Worm (Caenorhabditis elegans): ENCODE measurements around the gene pigm-1.

The pigm-1 gene

DNA sequence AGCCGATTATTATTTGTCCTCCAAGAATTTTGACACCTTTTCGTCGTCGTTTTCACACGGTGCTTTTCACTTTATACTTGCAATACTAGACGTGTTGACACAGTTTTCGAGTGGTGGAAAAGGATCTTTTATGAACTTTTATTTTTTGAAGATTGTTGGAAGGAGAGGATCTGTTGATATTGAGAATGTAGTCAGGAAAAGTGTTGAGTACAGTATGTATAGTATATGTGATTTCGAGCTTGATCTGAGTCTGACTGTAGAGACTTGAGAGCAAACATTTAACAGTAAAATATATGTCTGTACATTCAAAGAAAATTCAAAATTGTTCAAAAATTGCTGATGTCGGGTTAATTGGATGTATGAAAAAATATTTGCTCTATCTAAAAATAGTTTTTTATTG is 12.1 kb upstream of the pigm-1 start:
- TF ChIP-seq T26A8.4 (GFP tag; IDR thresholded peaks at IDR 0.05) (peak; percentile 64; the same call in 1 of the 2 replicates), lin-39 (tag; optimal IDR thresholded peaks at IDR 0.05) (no peak)

DNA sequence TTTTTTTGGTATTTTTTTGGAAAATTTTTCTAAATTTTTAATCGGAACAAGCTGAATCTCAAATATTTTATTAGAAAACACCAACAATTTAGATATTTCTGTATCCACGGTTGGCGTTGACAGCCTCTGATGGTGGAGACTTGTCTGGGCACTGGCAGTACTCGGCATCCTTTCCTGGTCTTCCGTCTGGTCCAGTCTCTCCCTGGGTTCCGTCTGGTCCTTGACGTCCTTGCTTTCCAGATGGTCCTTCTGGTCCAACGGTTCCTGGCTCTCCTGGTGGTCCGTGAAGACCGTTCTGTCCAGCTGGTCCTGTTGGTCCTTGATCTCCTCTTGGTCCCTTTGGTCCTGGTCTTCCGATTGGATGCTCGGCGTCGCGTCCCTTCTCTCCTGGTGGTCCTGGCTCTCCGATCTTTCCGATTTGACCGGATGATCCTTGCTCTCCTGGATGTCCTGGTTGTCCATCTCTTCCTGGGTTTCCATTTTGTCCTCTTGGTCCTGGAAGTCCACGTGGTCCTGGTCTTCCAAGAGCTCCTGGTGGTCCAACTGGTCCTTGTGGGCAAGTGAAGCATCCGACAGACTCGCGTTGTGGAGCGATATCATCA is 11.5 kb upstream of the pigm-1 start:
- TF ChIP-seq spr-1 (tag; optimal IDR thresholded peaks at IDR 0.05) (no peak), zip-2 (tag; optimal IDR thresholded peaks at IDR 0.05) (no peak), fkh-10 (GFP tag; optimal IDR thresholded peaks at IDR 0.05) (no peak), zfp-2 (tag; optimal IDR thresholded peaks at IDR 0.05) (no peak), T20F7.1 (GFP tag; optimal IDR thresholded peaks at IDR 0.05) (no peak), F49E8.2 (tag; optimal IDR thresholded peaks at IDR 0.05; ENCODE audit: borderline replicate concordance) (no peak), pqm-1 (tag; optimal IDR thresholded peaks at IDR 0.05) (no peak), spr-3 (GFP tag; optimal IDR thresholded peaks at IDR 0.05) (peak; percentile 3), set-16 (GFP tag; IDR thresholded peaks at IDR 0.05) (peak; percentile 85), dmd-9 (GFP tag; IDR thresholded peaks at IDR 0.05) (no peak), cey-2 (tag; optimal IDR thresholded peaks at IDR 0.05; ENCODE audit: borderline replicate concordance, insufficient read depth) (no peak), zag-1 (tag; optimal IDR thresholded peaks at IDR 0.05) (no peak), fos-1 (tag; optimal IDR thresholded peaks at IDR 0.05) (no peak), dmd-6 (GFP tag; IDR thresholded peaks at IDR 0.05) (no peak), snpc-1.2 (GFP tag; IDR thresholded peaks at IDR 0.05) (no peak), nhr-28 (tag; optimal IDR thresholded peaks at IDR 0.05) (no peak), mxl-2 (GFP tag; conservative IDR thresholded peaks at IDR 0.05) (0 out of 2 replicates have a peak, but pooled peaks have one; percentile 5), tag-97 (GFP tag; IDR thresholded peaks at IDR 0.05) (no peak), lin-1 (GFP tag; IDR thresholded peaks at IDR 0.05) (no peak), Y48G9A.11 (GFP tag; IDR thresholded peaks at IDR 0.05) (no peak), lir-3 (tag; optimal IDR thresholded peaks at IDR 0.05) (no peak), pha-4 (GFP tag; IDR thresholded peaks at IDR 0.05) (no peak), pha-4 (tag; optimal IDR thresholded peaks at IDR 0.05) (no peak), nhr-42 (GFP tag; IDR thresholded peaks at IDR 0.05) (no peak), mdt-29 (GFP tag; IDR thresholded peaks at IDR 0.05) (no peak), nhr-41 (GFP tag; IDR thresholded peaks at IDR 0.05) (no peak), aha-1 (tag) (peak; percentile 91)

DNA sequence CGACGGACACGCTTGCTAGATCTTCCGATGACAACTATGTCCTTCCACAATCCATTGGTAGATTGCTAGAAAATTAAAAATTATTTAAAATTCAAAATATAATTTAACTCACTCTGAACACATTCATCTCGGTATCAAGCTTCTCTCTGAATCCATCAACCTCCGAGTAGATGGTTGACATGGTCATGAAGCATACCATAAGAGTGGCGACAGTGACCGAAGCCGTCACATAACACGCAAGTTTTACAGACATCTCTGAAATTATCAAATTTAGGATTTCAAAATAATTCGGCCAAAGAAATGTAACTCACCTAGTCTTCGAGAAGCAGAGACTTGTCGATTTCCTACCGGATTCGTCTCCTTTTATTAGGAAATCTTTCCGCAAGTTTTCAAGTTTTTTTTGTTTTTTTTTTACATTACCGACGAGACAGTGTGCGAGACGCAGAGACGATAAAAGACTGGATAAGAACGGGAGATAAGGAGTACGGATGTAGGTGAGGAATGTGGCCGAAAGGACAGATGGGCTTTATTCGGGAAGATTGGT is 10.7 kb upstream of the pigm-1 start, which contains the start of gene sqt-1:
TSS of gene sqt-1 (minus strand) at position 341 of the 544 bp plus-strand sequence.
- no peak for TF ChIP-seq ceh-82 (tag; optimal IDR thresholded peaks at IDR 0.05)
- TF ChIP-seq ceh-20 (GFP tag; IDR thresholded peaks at IDR 0.05) = no peak
- TF ChIP-seq nhr-6 (tag; optimal IDR thresholded peaks at IDR 0.05) = no peak
- TF ChIP-seq T26A8.4 (GFP tag; IDR thresholded peaks at IDR 0.05) = peak; percentile 57
- peak; percentile 38 for TF ChIP-seq spr-1 (tag; optimal IDR thresholded peaks at IDR 0.05)
- TF ChIP-seq F37D6.2 (tag; optimal IDR thresholded peaks at IDR 0.05) = no peak
- TF ChIP-seq ama-1 (optimal IDR thresholded peaks at IDR 0.05) = peak; percentile 20
- no peak for TF ChIP-seq Y48G9A.11 (GFP tag; IDR thresholded peaks at IDR 0.05)
- TF ChIP-seq hlh-11 (tag; optimal IDR thresholded peaks at IDR 0.05) = peak; percentile 23

DNA sequence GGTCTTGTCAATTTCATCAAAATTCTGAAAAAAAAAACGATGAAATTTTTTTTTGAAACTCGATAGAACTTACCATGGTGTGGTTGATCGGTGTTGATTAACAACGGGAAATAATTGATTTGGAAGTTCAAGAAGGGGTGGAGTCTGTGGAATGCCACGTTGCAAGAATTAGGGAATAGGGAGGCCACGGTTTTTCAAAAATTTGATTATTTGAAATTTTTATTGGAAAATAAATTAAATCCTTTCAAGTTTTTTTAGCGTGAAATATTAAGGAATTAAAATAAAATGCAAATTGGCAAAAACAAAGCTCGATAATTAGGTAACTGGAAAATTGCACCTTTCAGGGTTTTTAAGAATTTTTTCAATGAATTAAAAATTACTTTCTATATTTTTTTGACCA is 8.7 kb upstream of the pigm-1 start, which contains the start of gene rmd-3:
TSS of gene rmd-3 (minus strand) at position 101 of the 400 bp plus-strand sequence.
- TF ChIP-seq nhr-11 (tag; optimal IDR thresholded peaks at IDR 0.05) (no peak), rbr-2 (tag; optimal IDR thresholded peaks at IDR 0.05) (no peak), F49E8.2 (tag; optimal IDR thresholded peaks at IDR 0.05; ENCODE audit: borderline replicate concordance) (no peak), mep-1 (tag; optimal IDR thresholded peaks at IDR 0.05) (no peak), ZK546.5 (tag; optimal IDR thresholded peaks at IDR 0.05) (no peak), lin-1 (GFP tag; IDR thresholded peaks at IDR 0.05) (no peak), ztf-11 (tag; optimal IDR thresholded peaks at IDR 0.05) (no peak), hlh-30 (tag; optimal IDR thresholded peaks at IDR 0.05; ENCODE audit: insufficient read depth) (no peak)

Measured in whole organism, L4 larva.